Fruit fly (Drosophila melanogaster): Measurements from ENCODE around the gene CG8003.

The CG8003 gene

DNA sequence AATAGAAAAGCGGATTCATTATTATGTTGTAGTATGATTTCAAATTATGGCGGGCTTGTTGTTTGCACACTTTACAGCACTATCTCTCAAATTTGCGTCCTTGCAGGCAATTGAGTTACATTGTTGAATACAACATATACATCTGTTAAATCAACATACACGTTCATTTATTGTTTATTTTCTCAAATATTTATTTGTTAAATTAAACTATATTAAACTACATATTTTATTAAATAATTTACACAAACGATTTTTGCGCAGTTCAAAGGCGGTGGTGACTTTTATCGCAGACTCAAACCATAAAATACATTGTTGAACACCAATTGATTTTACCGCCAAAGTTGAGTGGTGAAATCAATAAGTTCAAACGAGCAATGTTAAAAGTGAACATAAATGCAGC is 36.9 kb downstream of the CG8003 start (continued):
- TF ChIP-seq CG17802 (tag; optimal IDR thresholded peaks at IDR 0.05) (no peak), CG7556 (GFP tag; optimal IDR thresholded peaks at IDR 0.05) (peak; percentile 21), Bteb2 (GFP tag; optimal IDR thresholded peaks at IDR 0.05) (no peak), Atf3 (GFP tag; optimal IDR thresholded peaks at IDR 0.05) (no peak), CG10431 (GFP tag; optimal IDR thresholded peaks at IDR 0.05) (no peak), Nf-YC (tag; optimal IDR thresholded peaks at IDR 0.05) (peak; percentile 41), CG6689 (GFP tag; IDR thresholded peaks at IDR 0.05) (no peak), ttk (GFP tag; IDR thresholded peaks at IDR 0.05) (no peak), rib (GFP tag; IDR thresholded peaks at IDR 0.05) (no peak), trem (tag; optimal IDR thresholded peaks at IDR 0.05) (peak; percentile 67), nom (GFP tag; optimal IDR thresholded peaks at IDR 0.05) (no peak), CkIIα-i1 (GFP tag; IDR thresholded peaks at IDR 0.05) (no peak), CG18619 (GFP tag; optimal IDR thresholded peaks at IDR 0.05) (no peak), hbn (GFP tag; IDR thresholded peaks at IDR 0.05; ENCODE audit: partially characterized antibody) (no peak), ssp (GFP tag; IDR thresholded peaks at IDR 0.05) (no peak), Elba2 (GFP tag; optimal IDR thresholded peaks at IDR 0.05) (no peak), CG3995 (GFP tag; optimal IDR thresholded peaks at IDR 0.05) (peak; percentile 26), amos (GFP tag; IDR thresholded peaks at IDR 0.05; ENCODE audit: partially characterized antibody) (no peak; the same call in 1 of the 2 replicates), Mrtf (GFP tag; IDR thresholded peaks at IDR 0.05) (no peak), lola (GFP tag; optimal IDR thresholded peaks at IDR 0.05) (peak in 1 of 3 experiments; percentile 31), Hmr (GFP tag; optimal IDR thresholded peaks at IDR 0.05) (peak; percentile 40), nerfin-1 (tag; optimal IDR thresholded peaks at IDR 0.05) (no peak), CG16813 (GFP tag; IDR thresholded peaks at IDR 0.05; ENCODE audit: partially characterized antibody) (0 out of 3 replicates have a peak, but pooled peaks have one; percentile 35), Ada2b (GFP tag; IDR thresholded peaks at IDR 0.05) (no peak), ewg (GFP tag; optimal IDR thresholded peaks at IDR 0.05) (peak; percentile 74), twi (tag; optimal IDR thresholded peaks at IDR 0.05) (no peak), CG4424 (GFP tag; optimal IDR thresholded peaks at IDR 0.05) (no peak), tap (tag; optimal IDR thresholded peaks at IDR 0.05) (no peak), CG17186 (GFP tag; optimal IDR thresholded peaks at IDR 0.05) (peak; percentile 8), CG3407 (GFP tag; optimal IDR thresholded peaks at IDR 0.05) (no peak), Myb (GFP tag; optimal IDR thresholded peaks at IDR 0.05) (no peak), CG8290 (GFP tag; optimal IDR thresholded peaks at IDR 0.05) (no peak), CG8290 (tag; optimal IDR thresholded peaks at IDR 0.05) (no peak), CG9727 (GFP tag; optimal IDR thresholded peaks at IDR 0.05) (no peak), CG12236 (GFP tag; optimal IDR thresholded peaks at IDR 0.05) (no peak), zen (tag; optimal IDR thresholded peaks at IDR 0.05) (peak; percentile 9), Deaf1 (tag; optimal IDR thresholded peaks at IDR 0.05) (no peak), CG8765 (GFP tag; IDR thresholded peaks at IDR 0.05) (no peak), sqz (GFP tag; optimal IDR thresholded peaks at IDR 0.05) (no peak), dan (GFP tag; IDR thresholded peaks at IDR 0.05) (no peak), Abd-B (GFP tag; optimal IDR thresholded peaks at IDR 0.05) (no peak), ap (GFP tag; IDR thresholded peaks at IDR 0.05) (no peak), Xrp1 (GFP tag; IDR thresholded peaks at IDR 0.05) (peak; percentile 31; the same call in 1 of the 2 replicates), Jarid2 (GFP tag; optimal IDR thresholded peaks at IDR 0.05) (no peak), ato (GFP tag; IDR thresholded peaks at IDR 0.05; ENCODE audit: partially characterized antibody) (no peak), Antp (GFP tag; optimal IDR thresholded peaks at IDR 0.05) (no peak), BEAF-32 (GFP tag; optimal IDR thresholded peaks at IDR 0.05) (peak; percentile 43), Fer1 (GFP tag; optimal IDR thresholded peaks at IDR 0.05) (peak; percentile 23), toy (GFP tag; IDR thresholded peaks at IDR 0.05) (no peak), Bdp1 (GFP tag; optimal IDR thresholded peaks at IDR 0.05) (no peak), CG4730 (GFP tag; IDR thresholded peaks at IDR 0.05) (no peak)

Data from whole organism, embryonic.